Fruit fly (Drosophila melanogaster) whole organism, prepupa: ENCODE results near the gene CG32407.
A peak's percentile ranks its signal among the peaks of the same experiment; 100 is the strongest.

Experiments
- CG11762 ChIP-seq: fragments of 200-800 bp; sonication (Bioruptor generic); optimal IDR thresholded peaks from 3 replicates; lab custom pipeline; 2016; ENCODE audit warnings: missing biosample characterization, missing genetic modification characterization; ENCODE audit not compliant: insufficient read depth
- CG16779 ChIP-seq: fragments of 200-800 bp; sonication (Bioruptor generic); optimal IDR thresholded peaks from 3 replicates; lab custom pipeline; 2017; ENCODE audit warnings: missing biosample characterization, mild to moderate bottlenecking, missing genetic modification characterization
- CG6854 ChIP-seq: fragments of 200-800 bp; sonication (Bioruptor generic); optimal IDR thresholded peaks from 2 replicates; lab custom pipeline; 2017; ENCODE audit warnings: missing biosample characterization, mild to moderate bottlenecking, missing genetic modification characterization
- CG9139 ChIP-seq: fragments of 200-800 bp; sonication (Bioruptor generic); optimal IDR thresholded peaks from 3 replicates; lab custom pipeline; 2017; ENCODE audit warnings: missing biosample characterization, mild to moderate bottlenecking, missing genetic modification characterization
- Eip75B ChIP-seq: fragments of 200-800 bp; sonication (Bioruptor generic); optimal IDR thresholded peaks from 3 replicates; lab custom pipeline; 2016; ENCODE audit warnings: missing biosample characterization, missing genetic modification characterization
- Eip93F ChIP-seq: fragments of 200-800 bp; sonication (Bioruptor generic); optimal IDR thresholded peaks from 2 replicates; lab custom pipeline; 2016; ENCODE audit warnings: missing biosample characterization, mild to moderate bottlenecking, missing genetic modification characterization
- Ets96B ChIP-seq: fragments of 200-800 bp; optimal IDR thresholded peaks from 2 replicates; lab custom pipeline; 2019; ENCODE audit warnings: missing biosample characterization, mild to moderate bottlenecking, missing genetic modification characterization, moderate library complexity
- Hr39 ChIP-seq: fragments of 200-800 bp; sonication (Bioruptor generic); optimal IDR thresholded peaks from 2 replicates; lab custom pipeline; 2016; ENCODE audit warnings: missing biosample characterization, missing genetic modification characterization
- Sox102F ChIP-seq: fragments of 200-800 bp; sonication (Bioruptor generic); optimal IDR thresholded peaks from 2 replicates; lab custom pipeline; 2016; ENCODE audit warnings: missing biosample characterization, mild to moderate bottlenecking, missing genetic modification characterization
- cyc ChIP-seq: fragments of 200-800 bp; sonication (Bioruptor generic); optimal IDR thresholded peaks from 3 replicates; lab custom pipeline; 2016; ENCODE audit warnings: missing biosample characterization, missing genetic modification characterization
- topi ChIP-seq: fragments of 200-800 bp; sonication (Bioruptor generic); optimal IDR thresholded peaks from 3 replicates; lab custom pipeline; 2016; ENCODE audit warnings: missing biosample characterization, missing genetic modification characterization

dm6 chr3L:5952132-5952531, 30.3 kb downstream of the CG32407 start:
- no peak for TF ChIP-seq Sox102F (GFP tag; lab: Kevin White, UChicago)
- TF ChIP-seq cyc (GFP tag; lab: Kevin White, UChicago): peak; percentile 24
- TF ChIP-seq Hr39 (GFP tag; lab: Kevin White, UChicago): no peak
- peak; percentile 50 for TF ChIP-seq Eip75B (GFP tag; lab: Kevin White, UChicago)
- TF ChIP-seq Eip93F (GFP tag; lab: Kevin White, UChicago): no peak
- TF ChIP-seq CG11762 (GFP tag; lab: Kevin White, UChicago): no peak
- TF ChIP-seq CG6854: no peak
- peak; percentile 26 for TF ChIP-seq topi
- TF ChIP-seq Ets96B (tag; lab: Kevin White, UChicago): peak; percentile 64
- TF ChIP-seq CG16779: no peak
- TF ChIP-seq CG9139 (GFP tag; lab: Kevin White, UChicago): no peak
